Worm (Caenorhabditis elegans) whole organism, L4 larva: ENCODE data around the gene morc-1.

ENCODE experiments used
- D1046.2 ChIP-seq: fragments of 200-800 bp; sonication (Bioruptor generic); IDR thresholded peaks from 2 replicates; pipeline ENCODE4 v1.3.6; 2022; ENCODE audit warnings: missing genetic modification characterization, missing compliant biosample characterization
- F26F4.8 ChIP-seq: fragments of 200-800 bp; sonication (Bioruptor generic); conservative IDR thresholded peaks from 2 replicates; pipeline ENCODE4 v1.3.6; 2022; ENCODE audit warnings: missing genetic modification characterization, missing compliant biosample characterization
- F49E8.2 ChIP-seq: sonication (generic microtip); optimal IDR thresholded peaks from 2 replicates; lab custom pipeline; 2016; ENCODE audit warnings: missing compliant biosample characterization, mild to moderate bottlenecking, missing genetic modification characterization, borderline replicate concordance
- aha-1 ChIP-seq: fragments of 150-350 bp; peaks from one replicate; lab custom pipeline; 2014; ENCODE audit warnings: missing biosample characterization, missing genetic modification characterization
- aly-2 ChIP-seq: sonication (generic microtip); optimal IDR thresholded peaks from 2 replicates; lab custom pipeline; 2018; ENCODE audit warnings: missing biosample characterization, missing genetic modification characterization
- arid-1 ChIP-seq: fragments of 200-800 bp; sonication (Bioruptor generic); conservative IDR thresholded peaks from 2 replicates; pipeline ENCODE4 v1.3.6; 2022; ENCODE audit warnings: missing genetic modification reagents, missing genetic modification characterization, missing compliant biosample characterization
- ceh-20 ChIP-seq: fragments of 200-800 bp; sonication (Bioruptor generic); IDR thresholded peaks from 2 replicates; pipeline ENCODE4 v1.3.6; 2022; ENCODE audit warnings: missing genetic modification reagents, missing genetic modification characterization, missing compliant biosample characterization
- ceh-82 ChIP-seq: sonication (generic microtip); optimal IDR thresholded peaks from 2 replicates; lab custom pipeline; 2017; ENCODE audit warnings: missing biosample characterization, missing genetic modification characterization
- ces-1 ChIP-seq: fragments of 150-350 bp; sonication (generic microtip); optimal IDR thresholded peaks from 4 replicates; lab custom pipeline; 2014; ENCODE audit warnings: missing biosample characterization, missing genetic modification reagents, missing genetic modification characterization
- cey-2 ChIP-seq: sonication (generic microtip); optimal IDR thresholded peaks from 3 replicates; lab custom pipeline; 2017; ENCODE audit warnings: missing genetic modification characterization, mild to moderate bottlenecking, missing compliant biosample characterization, antibody characterized with exemption, borderline replicate concordance; ENCODE audit not compliant: insufficient read depth
- daf-19 ChIP-seq: fragments of 200-800 bp; sonication (Bioruptor generic); conservative IDR thresholded peaks from 2 replicates; pipeline ENCODE4 v1.3.6; 2022; ENCODE audit warnings: missing genetic modification characterization, missing compliant biosample characterization
- daf-8 ChIP-seq: fragments of 200-800 bp; sonication (Bioruptor generic); IDR thresholded peaks from 2 replicates; pipeline ENCODE4 v1.3.6; 2022; ENCODE audit warnings: missing genetic modification characterization, missing compliant biosample characterization
- duxl-1 ChIP-seq: sonication (generic microtip); optimal IDR thresholded peaks from 2 replicates; lab custom pipeline; 2016; ENCODE audit warnings: mild to moderate bottlenecking, missing genetic modification characterization, moderate library complexity, missing compliant biosample characterization; ENCODE audit not compliant: poor library complexity
- dve-1 ChIP-seq: sonication (generic microtip); optimal IDR thresholded peaks from 2 replicates; lab custom pipeline; 2017; ENCODE audit warnings: antibody characterized with exemption, mild to moderate bottlenecking, missing genetic modification characterization, missing compliant biosample characterization; ENCODE audit not compliant: insufficient read depth
- egl-43 ChIP-seq: fragments of 200-800 bp; sonication (Bioruptor generic); IDR thresholded peaks from 2 replicates; pipeline ENCODE4 v1.3.6; 2022; ENCODE audit warnings: missing genetic modification reagents, missing genetic modification characterization, missing compliant biosample characterization
- gei-8 ChIP-seq: fragments of 200-800 bp; sonication (Bioruptor generic); optimal IDR thresholded peaks from 2 replicates; lab custom pipeline; 2018; ENCODE audit warnings: mild to moderate bottlenecking, missing genetic modification characterization, missing compliant biosample characterization
- hlh-11 ChIP-seq: fragments of 200-800 bp; sonication (Bioruptor generic); optimal IDR thresholded peaks from 2 replicates; lab custom pipeline; 2018; ENCODE audit warnings: mild to moderate bottlenecking, missing genetic modification characterization, missing compliant biosample characterization
- hmg-1.1 ChIP-seq: fragments of 200-800 bp; sonication (Bioruptor generic); IDR thresholded peaks from 2 replicates; pipeline ENCODE4 v1.3.6; 2022; ENCODE audit warnings: missing genetic modification reagents, missing genetic modification characterization, missing compliant biosample characterization
- jun-1 ChIP-seq: fragments of 150-350 bp; optimal IDR thresholded peaks from 2 replicates; lab custom pipeline; 2014; ENCODE audit warnings: missing biosample characterization, missing genetic modification reagents, missing genetic modification characterization
- lin-15B ChIP-seq: fragments of 150-350 bp; sonication (generic microtip); optimal IDR thresholded peaks from 3 replicates; lab custom pipeline; 2014; ENCODE audit warnings: missing biosample characterization, missing genetic modification characterization
- lsy-2 ChIP-seq, 2 experiments: fragments of 150-350 bp in 1 of 2; sonication (generic microtip) in 1 of 2; optimal IDR thresholded peaks; 2 replicates each; lab custom pipeline; 2014 to 2017; ENCODE audit warnings: missing biosample characterization in 2 of 2, missing genetic modification characterization in 2 of 2
- madf-5 ChIP-seq, 2 experiments: fragments of 200-800 bp; sonication (Bioruptor generic); IDR thresholded peaks; 2 replicates each; pipeline ENCODE4 v1.3.6; 2022; ENCODE audit warnings: missing compliant biosample characterization in 2 of 2, missing genetic modification characterization in 2 of 2
- mdl-1 ChIP-seq, 2 experiments: fragments of 150-350 bp in 1 of 2; sonication (generic microtip) in 1 of 2; optimal IDR thresholded peaks; 2 replicates each; lab custom pipeline; 2014 to 2017; ENCODE audit warnings: missing biosample characterization in 2 of 2, missing genetic modification characterization in 2 of 2
- mdt-29 ChIP-seq: fragments of 200-800 bp; sonication (Bioruptor generic); IDR thresholded peaks from 2 replicates; pipeline ENCODE4 v1.3.6; 2022; ENCODE audit warnings: missing genetic modification reagents, missing genetic modification characterization, missing compliant biosample characterization
- nhr-10 ChIP-seq: fragments of 150-350 bp; optimal IDR thresholded peaks from 2 replicates; lab custom pipeline; 2014; ENCODE audit warnings: missing biosample characterization, missing genetic modification characterization
- nhr-111 ChIP-seq: fragments of 200-800 bp; sonication (Bioruptor generic); optimal IDR thresholded peaks from 2 replicates; lab custom pipeline; 2018; ENCODE audit warnings: mild to moderate bottlenecking, missing genetic modification characterization, missing compliant biosample characterization
- nhr-237 ChIP-seq: sonication (generic microtip); optimal IDR thresholded peaks from 2 replicates; lab custom pipeline; 2017; ENCODE audit warnings: missing biosample characterization, missing genetic modification characterization
- nhr-28 ChIP-seq: fragments of 150-350 bp; optimal IDR thresholded peaks from 2 replicates; lab custom pipeline; 2014; ENCODE audit warnings: missing biosample characterization, missing genetic modification characterization
- nhr-42 ChIP-seq: fragments of 200-800 bp; sonication (Bioruptor generic); IDR thresholded peaks from 2 replicates; pipeline ENCODE4 v1.3.6; 2022; ENCODE audit warnings: missing genetic modification characterization, missing compliant biosample characterization
- nhr-77 ChIP-seq: fragments of 150-350 bp; optimal IDR thresholded peaks from 2 replicates; lab custom pipeline; 2014; ENCODE audit warnings: missing biosample characterization, missing genetic modification characterization
- pha-4 ChIP-seq, 2 experiments: fragments of 150-350 bp in 1 of 2; fragments of 200-800 bp in 1 of 2; sonication (Bioruptor generic) in 1 of 2; IDR thresholded peaks in 1 of 2; optimal IDR thresholded peaks in 1 of 2; 2 replicates each; pipeline versions ENCODE4 v1.3.6 to Lab custom; 2014 to 2022; ENCODE audit warnings: missing genetic modification characterization in 2 of 2, missing genetic modification reagents in 2 of 2, missing biosample characterization in 1 of 2, missing compliant biosample characterization in 1 of 2
- pqm-1 ChIP-seq: sonication (generic microtip); optimal IDR thresholded peaks from 2 replicates; lab custom pipeline; 2017; ENCODE audit warnings: missing biosample characterization, missing genetic modification characterization
- rbr-2 ChIP-seq: sonication (generic microtip); optimal IDR thresholded peaks from 2 replicates; lab custom pipeline; 2016; ENCODE audit warnings: missing genotype, missing genetic modification characterization, missing compliant biosample characterization
- saeg-2 ChIP-seq: fragments of 200-800 bp; sonication (Bioruptor generic); IDR thresholded peaks from 2 replicates; pipeline ENCODE4 v1.3.6; 2022; ENCODE audit warnings: missing genetic modification reagents, missing genetic modification characterization, missing compliant biosample characterization
- set-16 ChIP-seq: fragments of 200-800 bp; sonication (Bioruptor generic); IDR thresholded peaks from 2 replicates; pipeline ENCODE4 v1.3.6; 2022; ENCODE audit warnings: missing genetic modification reagents, missing genetic modification characterization, missing compliant biosample characterization
- unc-62 ChIP-seq, 3 experiments: fragments of 150-350 bp in 1 of 3; sonication (generic microtip); optimal IDR thresholded peaks in 2 of 3; peaks in 1 of 3; 1 replicate in 1 of 3; 2 replicates in 2 of 3; lab custom pipeline; 2014 to 2017; ENCODE audit warnings: missing biosample characterization in 3 of 3, missing genetic modification characterization in 3 of 3, missing genetic modification reagents in 3 of 3, missing genotype in 1 of 3
- zfp-2 ChIP-seq: sonication (generic microtip); optimal IDR thresholded peaks from 2 replicates; lab custom pipeline; 2016; ENCODE audit warnings: mild to moderate bottlenecking, missing genetic modification characterization, missing compliant biosample characterization
- ztf-7 ChIP-seq: fragments of 150-350 bp; optimal IDR thresholded peaks from 2 replicates; lab custom pipeline; 2014; ENCODE audit warnings: missing biosample characterization, missing genetic modification characterization

morc-1 gene

DNA sequence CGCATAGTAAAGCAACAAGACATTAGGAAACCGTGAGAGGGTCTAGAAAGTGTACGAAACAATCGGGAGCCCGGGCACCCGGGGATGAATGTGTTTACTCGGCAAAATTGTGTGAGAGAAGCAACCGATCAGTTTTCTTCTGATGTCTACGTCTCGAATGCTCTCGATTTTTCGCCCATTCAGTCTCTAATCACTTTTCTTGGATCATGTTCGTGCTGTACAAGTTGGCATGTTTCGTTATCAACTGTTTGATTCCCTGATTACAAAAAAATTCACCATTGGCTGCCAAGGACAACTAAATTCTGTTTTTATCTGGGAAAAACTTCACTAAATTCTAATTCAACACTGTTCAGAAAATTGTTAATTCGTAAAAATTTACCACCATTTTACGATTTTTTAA lies 26.1 kb downstream of the morc-1 start (continued):
- TF ChIP-seq zfp-2 (tag; lab: Kevin White, UChicago) (no peak), nhr-10 (tag; lab: Kevin White, UChicago) (no peak), ceh-20 (GFP tag; lab: Robert Waterston, UW) (no peak), rbr-2 (tag; lab: Kevin White, UChicago) (no peak), duxl-1 (no peak), mdt-29 (GFP tag; lab: Robert Waterston, UW) (no peak), egl-43 (GFP tag; lab: Robert Waterston, UW) (no peak), F49E8.2 (tag; lab: Kevin White, UChicago) (no peak), lsy-2 (tag; optimal IDR thresholded peaks at IDR 0.05; lab: Kevin White, UChicago) (no peak), set-16 (GFP tag; lab: Robert Waterston, UW) (no peak), nhr-77 (tag; lab: Kevin White, UChicago) (no peak), gei-8 (GFP tag; lab: Kevin White, UChicago) (no peak), ztf-7 (tag; lab: Kevin White, UChicago) (no peak), nhr-237 (tag; lab: Kevin White, UChicago) (no peak), dve-1 (tag; lab: Kevin White, UChicago) (peak; percentile 20), nhr-111 (GFP tag; lab: Kevin White, UChicago) (no peak), hmg-1.1 (GFP tag; lab: Robert Waterston, UW) (no peak), mdl-1 (tag; optimal IDR thresholded peaks at IDR 0.05; lab: Kevin White, UChicago) (no peak), daf-8 (no peak), nhr-28 (tag; lab: Kevin White, UChicago) (peak; percentile 31), pha-4 (GFP tag; IDR thresholded peaks at IDR 0.05; lab: Robert Waterston, UW) (no peak), pha-4 (tag; optimal IDR thresholded peaks at IDR 0.05; lab: Kevin White, UChicago) (no peak), lin-15B (tag; lab: Kevin White, UChicago) (no peak), arid-1 (no peak), madf-5 (GFP tag; IDR thresholded peaks at IDR 0.05; lab: Robert Waterston, UW) (no peak), pqm-1 (tag; lab: Kevin White, UChicago) (peak; percentile 9), jun-1 (tag; lab: Kevin White, UChicago) (no peak), aha-1 (peak; percentile 22), aly-2 (tag; lab: Kevin White, UChicago) (no peak), hlh-11 (tag; lab: Kevin White, UChicago) (peak; percentile 34), ces-1 (GFP tag; lab: Kevin White, UChicago) (no peak), D1046.2 (GFP tag; lab: Robert Waterston, UW) (no peak), ceh-82 (no peak), cey-2 (tag; lab: Kevin White, UChicago) (no peak), saeg-2 (GFP tag; lab: Robert Waterston, UW) (no peak), daf-19 (no peak), nhr-42 (GFP tag; lab: Robert Waterston, UW) (no peak)

- TF ChIP-seq unc-62 (GFP tag; optimal IDR thresholded peaks at IDR 0.05 in 1 of 2; lab: Kevin White, UChicago), result peak in 1 of 2 experiments; percentile 73
- no peak for TF ChIP-seq unc-62 (tag; optimal IDR thresholded peaks at IDR 0.05; lab: Kevin White, UChicago)
- no peak for TF ChIP-seq mdt-29 (GFP tag; lab: Robert Waterston, UW)
These were observed 27.5 kb downstream of the morc-1 start for ce11 chrIII:5179166-5179565.

- TF ChIP-seq aha-1, result peak; percentile 48
- TF ChIP-seq F26F4.8, result no peak
These were observed 33.1 kb downstream of the morc-1 start, which contains the start of gene cid-1 for ce11 chrIII:5173622-5174021. Gene cid-1, plus strand, starts transcription at chrIII:5173922.
